Worm (Caenorhabditis elegans): ENCODE measurements around the gene srg-39.

srg-39 gene

DNA sequence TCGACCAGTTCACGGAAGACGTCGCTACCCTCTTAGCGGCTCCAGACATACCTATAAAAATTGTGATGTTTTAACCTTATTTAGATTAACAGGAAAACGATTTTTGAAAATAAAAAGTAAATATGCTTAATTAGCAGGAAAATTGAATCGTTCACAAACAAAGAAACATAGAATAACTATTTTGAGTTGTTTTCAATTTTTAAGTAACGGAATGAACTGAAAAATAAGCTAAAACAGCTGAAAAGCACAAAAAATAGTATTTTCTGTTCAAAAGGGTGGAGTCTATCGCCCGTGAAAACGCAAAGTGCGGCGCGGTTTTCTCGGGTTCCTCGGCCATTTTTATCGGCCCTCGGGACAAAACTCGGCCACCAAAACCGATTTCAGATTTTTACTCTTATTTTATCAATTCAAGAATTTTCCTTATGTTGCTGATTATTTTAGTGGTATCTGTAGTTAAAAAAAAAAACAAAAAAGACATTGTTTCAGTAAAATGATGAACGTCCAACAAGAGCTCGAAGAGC, 28.4 kb downstream of the srg-39 start, which contains the start of the genes atp-5 and lmtr-3:
Gene atp-5, minus strand, starts transcription at position 51 of the 521 bp plus-strand sequence.
Gene lmtr-3, plus strand, starts transcription at position 370 of the 521 bp plus-strand sequence.
- TF ChIP-seq hmg-4 (GFP tag; optimal IDR thresholded peaks at IDR 0.05) (peak; percentile 38), flt-1 (GFP tag; IDR thresholded peaks at IDR 0.05) (no peak), sea-1 (GFP tag; conservative IDR thresholded peaks at IDR 0.05) (no peak), tbx-37 (GFP tag; conservative IDR thresholded peaks at IDR 0.05) (peak; percentile 76; the same call in 1 of the 2 replicates), F13C5.2 (tag; optimal IDR thresholded peaks at IDR 0.05) (peak; percentile 36), tbx-11 (GFP tag; IDR thresholded peaks at IDR 0.05) (0 out of 2 replicates have a peak, but pooled peaks have one; percentile 36), scrt-1 (GFP tag; IDR thresholded peaks at IDR 0.05) (no peak)

DNA sequence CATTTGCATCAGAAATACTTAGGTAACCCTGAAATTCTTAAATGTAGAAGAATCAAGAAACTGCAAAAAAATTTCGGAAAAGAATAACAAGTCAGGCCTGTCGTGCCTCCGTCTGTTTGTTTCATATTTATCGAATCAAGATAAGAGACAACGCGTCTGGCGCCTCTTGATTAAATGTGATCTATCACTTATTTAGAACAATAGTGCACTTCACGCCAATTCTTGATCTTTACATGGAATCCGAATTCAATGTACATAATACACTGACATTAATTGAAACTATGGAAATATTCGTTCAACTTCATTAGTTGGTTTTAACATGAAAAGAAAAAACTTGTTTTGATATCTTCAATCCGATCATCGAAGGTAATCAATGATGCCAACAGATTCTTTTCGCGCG, 29.8 kb downstream of the srg-39 start, which contains the start of gene mboa-2:
Gene mboa-2, minus strand, starts transcription at position 28 of the 400 bp plus-strand sequence.
- TF ChIP-seq hnd-1 (tag; optimal IDR thresholded peaks at IDR 0.05) (no peak), ceh-13 (GFP tag; optimal IDR thresholded peaks at IDR 0.05) (no peak), scrt-1 (GFP tag; IDR thresholded peaks at IDR 0.05) (no peak), hmg-4 (GFP tag; optimal IDR thresholded peaks at IDR 0.05) (no peak), ets-7 (tag; optimal IDR thresholded peaks at IDR 0.05) (no peak), tbx-11 (GFP tag; IDR thresholded peaks at IDR 0.05) (no peak), F13C5.2 (tag; optimal IDR thresholded peaks at IDR 0.05) (no peak), sea-1 (GFP tag; conservative IDR thresholded peaks at IDR 0.05) (no peak), aly-1 (tag; optimal IDR thresholded peaks at IDR 0.05) (no peak)

DNA sequence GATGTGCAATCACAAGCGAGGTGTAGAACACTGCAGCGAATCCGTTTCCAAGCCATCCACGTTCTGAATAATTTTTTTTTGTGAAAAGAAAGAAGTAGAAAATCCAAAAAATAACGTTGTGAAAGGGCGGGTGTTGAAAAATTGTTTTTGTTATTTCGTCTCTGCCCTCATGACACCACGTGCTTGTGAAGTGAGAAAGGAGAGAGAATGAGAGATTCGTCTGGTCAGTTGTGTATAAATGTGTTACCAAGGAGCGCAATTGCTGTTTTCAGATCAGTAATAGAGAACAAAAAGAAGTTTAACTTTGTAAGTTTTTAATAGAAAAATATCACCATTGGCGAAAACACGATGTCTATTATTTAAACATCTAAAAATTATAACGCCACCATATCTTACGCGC, 31.0 kb downstream of the srg-39 start:
- TF ChIP-seq F13C5.2 (tag; optimal IDR thresholded peaks at IDR 0.05): no peak
- TF ChIP-seq ama-1 (optimal IDR thresholded peaks at IDR 0.05): no peak
- TF ChIP-seq hmbx-1 (tag; optimal IDR thresholded peaks at IDR 0.05): no peak
- no peak for TF ChIP-seq ceh-36 (tag; optimal IDR thresholded peaks at IDR 0.05)
- TF ChIP-seq B0310.2 (tag; optimal IDR thresholded peaks at IDR 0.05): no peak
- TF ChIP-seq aly-1 (tag; optimal IDR thresholded peaks at IDR 0.05): no peak
- no peak for TF ChIP-seq hmg-4 (GFP tag; optimal IDR thresholded peaks at IDR 0.05)
- no peak for TF ChIP-seq tra-4 (tag; optimal IDR thresholded peaks at IDR 0.05)
- no peak for TF ChIP-seq ceh-13 (GFP tag; optimal IDR thresholded peaks at IDR 0.05)
- no peak for TF ChIP-seq scrt-1 (GFP tag; IDR thresholded peaks at IDR 0.05)
- no peak for TF ChIP-seq pes-1 (GFP tag; IDR thresholded peaks at IDR 0.05)
- TF ChIP-seq flt-1 (GFP tag; IDR thresholded peaks at IDR 0.05): no peak
- no peak for TF ChIP-seq sea-1 (GFP tag; conservative IDR thresholded peaks at IDR 0.05)
- TF ChIP-seq tbx-11 (GFP tag; IDR thresholded peaks at IDR 0.05): no peak
- no peak for TF ChIP-seq ets-7 (tag; optimal IDR thresholded peaks at IDR 0.05)
- TF ChIP-seq hnd-1 (tag; optimal IDR thresholded peaks at IDR 0.05): no peak
- TF ChIP-seq tbx-37 (GFP tag; conservative IDR thresholded peaks at IDR 0.05): no peak

DNA sequence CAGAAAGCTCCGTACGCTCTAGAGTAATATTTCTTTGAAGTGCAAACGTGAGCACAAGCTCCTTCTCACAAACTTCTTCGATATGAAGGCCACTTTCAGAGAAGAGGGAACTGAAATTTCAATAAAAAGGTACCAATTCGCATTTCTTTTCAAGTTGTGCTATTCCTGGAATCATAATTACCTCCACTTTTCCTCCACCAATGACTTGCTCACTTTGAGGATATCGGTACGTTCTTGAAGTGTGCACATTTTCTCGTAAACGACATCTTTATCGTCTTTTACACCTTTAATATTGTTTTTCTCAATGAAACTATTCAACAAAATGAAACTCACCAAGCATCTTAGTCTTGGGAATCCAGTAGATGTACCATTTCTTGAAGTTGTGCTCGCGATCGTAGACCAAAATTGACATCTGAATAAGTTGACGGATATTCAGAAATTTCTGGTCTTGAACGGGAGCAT, 32.9 kb downstream of the srg-39 start, which contains the start of gene scb-1:
Gene scb-1, minus strand, starts transcription at position 412 of the 462 bp plus-strand sequence.
- TF ChIP-seq scrt-1 (GFP tag; IDR thresholded peaks at IDR 0.05) (no peak), ets-7 (tag; optimal IDR thresholded peaks at IDR 0.05) (no peak), sea-1 (GFP tag; conservative IDR thresholded peaks at IDR 0.05) (no peak), hmg-4 (GFP tag; optimal IDR thresholded peaks at IDR 0.05) (no peak), aly-1 (tag; optimal IDR thresholded peaks at IDR 0.05) (no peak), B0310.2 (tag; optimal IDR thresholded peaks at IDR 0.05) (no peak), ceh-36 (tag; optimal IDR thresholded peaks at IDR 0.05) (no peak), hmbx-1 (tag; optimal IDR thresholded peaks at IDR 0.05) (no peak)

DNA sequence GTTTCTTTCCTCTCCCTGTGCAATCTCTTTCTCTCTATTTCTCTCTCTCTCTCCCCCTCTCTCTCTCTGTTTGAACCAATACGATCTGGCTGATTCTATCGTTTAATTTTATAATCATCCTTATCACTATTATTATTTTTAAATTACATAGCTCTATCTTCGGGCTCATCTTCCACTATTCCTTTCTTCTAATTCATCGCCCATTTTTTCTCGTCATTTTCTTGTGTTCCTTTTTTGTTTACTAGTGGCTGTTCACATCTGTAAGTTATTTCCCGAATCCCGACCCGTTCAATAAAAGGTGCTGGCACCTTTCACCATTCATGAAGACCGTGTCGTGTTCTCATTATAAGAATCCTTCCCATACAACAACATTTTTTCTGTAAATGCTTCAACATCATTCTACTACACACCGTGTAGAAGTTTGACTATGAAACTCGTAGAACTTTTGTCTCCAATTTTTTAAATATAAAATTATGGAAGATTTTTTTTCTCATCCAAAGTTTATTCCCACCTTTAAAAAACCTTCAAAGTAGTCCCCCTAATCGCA, 34.0 kb downstream of the srg-39 start:
- TF ChIP-seq F13C5.2 (tag; optimal IDR thresholded peaks at IDR 0.05) (no peak), ceh-36 (tag; optimal IDR thresholded peaks at IDR 0.05) (no peak), hmbx-1 (tag; optimal IDR thresholded peaks at IDR 0.05) (no peak), hmg-4 (GFP tag; optimal IDR thresholded peaks at IDR 0.05) (no peak), flt-1 (GFP tag; IDR thresholded peaks at IDR 0.05) (no peak)

DNA sequence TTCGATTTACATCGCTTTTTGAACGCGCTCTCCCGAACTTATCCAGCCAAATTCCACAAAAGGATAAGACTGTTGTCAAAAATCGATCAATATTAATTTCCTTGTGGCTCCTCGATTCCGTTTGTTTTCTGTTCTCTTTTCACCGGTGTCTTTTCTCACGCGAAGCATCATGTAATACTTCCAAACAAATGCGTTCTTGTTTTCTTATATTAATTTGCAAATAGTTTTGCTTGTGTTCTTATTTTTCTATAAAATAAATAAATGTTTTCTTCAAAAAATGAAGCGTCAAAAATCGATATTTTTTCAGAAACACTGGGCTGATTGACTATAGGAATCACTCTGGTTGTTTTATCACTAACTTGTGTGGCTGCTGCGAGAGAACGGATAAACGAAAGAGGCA, 38.6 kb downstream of the srg-39 start, which contains the start of gene math-33:
Gene math-33, plus strand, starts transcription at position 301 of the 400 bp plus-strand sequence.
- TF ChIP-seq scrt-1 (GFP tag; IDR thresholded peaks at IDR 0.05) (no peak), tbx-11 (GFP tag; IDR thresholded peaks at IDR 0.05) (no peak), pes-1 (GFP tag; IDR thresholded peaks at IDR 0.05) (no peak), hmg-4 (GFP tag; optimal IDR thresholded peaks at IDR 0.05) (no peak), ceh-36 (tag; optimal IDR thresholded peaks at IDR 0.05) (no peak), hmbx-1 (tag; optimal IDR thresholded peaks at IDR 0.05) (no peak), flt-1 (GFP tag; IDR thresholded peaks at IDR 0.05) (no peak), ama-1 (optimal IDR thresholded peaks at IDR 0.05) (no peak)

DNA sequence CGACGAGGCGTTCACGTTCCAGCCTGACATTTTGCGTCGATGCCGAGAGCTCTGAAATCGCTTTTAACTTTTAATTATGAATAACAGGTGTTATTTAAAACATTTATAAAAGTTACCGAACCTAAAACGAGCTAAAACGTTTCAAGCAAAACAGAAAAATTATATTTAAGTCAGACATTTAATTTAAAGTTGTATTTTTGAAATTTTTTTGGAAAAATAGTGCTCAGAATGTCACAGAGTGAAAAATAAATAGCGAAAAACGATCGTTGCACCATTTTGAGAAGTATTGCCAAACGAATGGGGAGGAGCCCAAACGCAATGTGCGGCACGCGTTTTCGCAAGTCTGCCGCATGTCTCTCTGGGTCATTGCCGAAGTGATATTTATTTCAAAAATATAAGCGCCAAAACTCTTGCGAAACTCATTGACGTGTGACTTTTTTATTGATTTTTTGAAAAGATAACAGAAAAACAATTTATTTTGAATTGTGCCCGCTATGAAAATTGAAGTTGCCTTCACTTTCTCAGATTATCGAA, 39.1 kb downstream of the srg-39 start, which contains the start of gene erfa-3:
Gene erfa-3, minus strand, starts transcription at position 51 of the 534 bp plus-strand sequence.
- peak; percentile 53 for TF ChIP-seq ets-7 (tag; optimal IDR thresholded peaks at IDR 0.05)
- TF ChIP-seq hnd-1 (tag; optimal IDR thresholded peaks at IDR 0.05): peak; percentile 55
- peak; percentile 49; the same call in 1 of the 2 replicates for TF ChIP-seq flt-1 (GFP tag; IDR thresholded peaks at IDR 0.05)
- TF ChIP-seq tra-4 (tag; optimal IDR thresholded peaks at IDR 0.05): peak; percentile 62
- peak; percentile 51 for TF ChIP-seq ceh-36 (tag; optimal IDR thresholded peaks at IDR 0.05)
- peak; percentile 74; the same call in 1 of the 2 replicates for TF ChIP-seq tbx-11 (GFP tag; IDR thresholded peaks at IDR 0.05)
- TF ChIP-seq scrt-1 (GFP tag; IDR thresholded peaks at IDR 0.05): peak; percentile 51; the same call in 1 of the 2 replicates
- peak; percentile 76 for TF ChIP-seq aly-1 (tag; optimal IDR thresholded peaks at IDR 0.05)
- peak; percentile 61; the same call in 1 of the 2 replicates for TF ChIP-seq tbx-37 (GFP tag; conservative IDR thresholded peaks at IDR 0.05)
- no peak for TF ChIP-seq ama-1 (optimal IDR thresholded peaks at IDR 0.05)
- no peak for TF ChIP-seq B0310.2 (tag; optimal IDR thresholded peaks at IDR 0.05)
- peak; percentile 48 for TF ChIP-seq hmbx-1 (tag; optimal IDR thresholded peaks at IDR 0.05)
- no peak for TF ChIP-seq pes-1 (GFP tag; IDR thresholded peaks at IDR 0.05)
- peak; percentile 60 for TF ChIP-seq ceh-13 (GFP tag; optimal IDR thresholded peaks at IDR 0.05)
- TF ChIP-seq sea-1 (GFP tag; conservative IDR thresholded peaks at IDR 0.05): peak; percentile 70; the same call in 1 of the 2 replicates
- TF ChIP-seq F13C5.2 (tag; optimal IDR thresholded peaks at IDR 0.05): peak; percentile 91
- peak; percentile 56 for TF ChIP-seq hmg-4 (GFP tag; optimal IDR thresholded peaks at IDR 0.05)

Data from whole organism, early embryonic.